Fruit fly (Drosophila melanogaster): ENCODE results near the gene CG4815.

CG4815 gene

dm6 chr3R:27988647-27989430 lies 1.7 kb downstream of the CG4815 start:
- peak; percentile 46; the same call in 1 of the 2 replicates for TF ChIP-seq CG6689 (GFP tag; IDR thresholded peaks at IDR 0.05)
- TF ChIP-seq CG18619 (GFP tag; optimal IDR thresholded peaks at IDR 0.05), result peak; percentile 57
- no peak for TF ChIP-seq jigr1 (GFP tag; IDR thresholded peaks at IDR 0.05)
- peak; percentile 99 for TF ChIP-seq CG15601 (tag; optimal IDR thresholded peaks at IDR 0.05)
- peak; percentile 33 for TF ChIP-seq Hr3 (GFP tag; optimal IDR thresholded peaks at IDR 0.05)
- TF ChIP-seq CG3065 (GFP tag; optimal IDR thresholded peaks at IDR 0.05), result no peak
- TF ChIP-seq Hmx (GFP tag; optimal IDR thresholded peaks at IDR 0.05), result no peak
- TF ChIP-seq CG9727 (GFP tag; optimal IDR thresholded peaks at IDR 0.05), result peak; percentile 53
- TF ChIP-seq CG4707 (GFP tag; optimal IDR thresholded peaks at IDR 0.05), result peak; percentile 80
- no peak for TF ChIP-seq chm (GFP tag; IDR thresholded peaks at IDR 0.05)
- TF ChIP-seq CG10147 (GFP tag; optimal IDR thresholded peaks at IDR 0.05), result no peak
- TF ChIP-seq sim (GFP tag; IDR thresholded peaks at IDR 0.05), result no peak
- TF ChIP-seq Myb (GFP tag; optimal IDR thresholded peaks at IDR 0.05), result peak; percentile 23
- TF ChIP-seq fd102C (GFP tag; optimal IDR thresholded peaks at IDR 0.05), result no peak
- TF ChIP-seq CG15011 (GFP tag; optimal IDR thresholded peaks at IDR 0.05), result no peak
- TF ChIP-seq fd96Cb (tag; optimal IDR thresholded peaks at IDR 0.05), result peak; percentile 31
- no peak for TF ChIP-seq Dp (GFP tag; optimal IDR thresholded peaks at IDR 0.05)
- TF ChIP-seq sqz (GFP tag; optimal IDR thresholded peaks at IDR 0.05), result no peak
- TF ChIP-seq CkIIα-i1 (GFP tag; IDR thresholded peaks at IDR 0.05), result no peak
- peak; percentile 72 for TF ChIP-seq vvl (GFP tag; IDR thresholded peaks at IDR 0.05)
- no peak for TF ChIP-seq CG10654 (GFP tag; optimal IDR thresholded peaks at IDR 0.05)
- TF ChIP-seq wor (GFP tag; IDR thresholded peaks at IDR 0.05), result no peak
- TF ChIP-seq CG11696 (GFP tag; IDR thresholded peaks at IDR 0.05), result no peak
- peak; percentile 60 for TF ChIP-seq Rfx (GFP tag; IDR thresholded peaks at IDR 0.05)
- no peak for TF ChIP-seq MESR4 (GFP tag; optimal IDR thresholded peaks at IDR 0.05)
- no peak for TF ChIP-seq CG14014 (GFP tag; IDR thresholded peaks at IDR 0.05)
- TF ChIP-seq CG34422 (GFP tag; IDR thresholded peaks at IDR 0.05), result peak; percentile 44; the same call in 2 of the 3 replicates
- 0 out of 3 replicates have a peak, but pooled peaks have one; percentile 12 for TF ChIP-seq CG11093 (GFP tag; IDR thresholded peaks at IDR 0.05)
- TF ChIP-seq Sox100B (GFP tag; optimal IDR thresholded peaks at IDR 0.05), result peak; percentile 48
- TF ChIP-seq CG17359 (tag; optimal IDR thresholded peaks at IDR 0.05), result peak; percentile 6
- TF ChIP-seq Dek (tag; optimal IDR thresholded peaks at IDR 0.05), result no peak
- no peak for TF ChIP-seq gro (GFP tag; optimal IDR thresholded peaks at IDR 0.05)
- no peak for TF ChIP-seq CG31388 (GFP tag; optimal IDR thresholded peaks at IDR 0.05)
- peak; percentile 58 for TF ChIP-seq CG1602 (GFP tag; optimal IDR thresholded peaks at IDR 0.05)
- peak; percentile 46 for TF ChIP-seq Drgx (GFP tag; IDR thresholded peaks at IDR 0.05)
- TF ChIP-seq ci (GFP tag; IDR thresholded peaks at IDR 0.05), result peak; percentile 67; the same call in 2 of the 3 replicates
- TF ChIP-seq lov (optimal IDR thresholded peaks at IDR 0.05), result no peak
- 0 out of 3 replicates have a peak, but pooled peaks have one; percentile 32 for TF ChIP-seq lov (GFP tag; IDR thresholded peaks at IDR 0.05)
- peak; percentile 56 for TF ChIP-seq zf30C (GFP tag; optimal IDR thresholded peaks at IDR 0.05)
- peak; percentile 88 for TF ChIP-seq sens (GFP tag)
- TF ChIP-seq nerfin-2 (GFP tag; IDR thresholded peaks at IDR 0.05; ENCODE audit: partially characterized antibody), result no peak
- no peak for TF ChIP-seq Dip2 (GFP tag; IDR thresholded peaks at IDR 0.05)
- peak; percentile 68 for TF ChIP-seq lmd (GFP tag; IDR thresholded peaks at IDR 0.05)
- peak; percentile 28; the same call in 1 of the 2 replicates for TF ChIP-seq sens-2 (GFP tag; IDR thresholded peaks at IDR 0.05)
- TF ChIP-seq bcd (GFP tag; optimal IDR thresholded peaks at IDR 0.05), result peak; percentile 44
- TF ChIP-seq CG1024 (GFP tag; IDR thresholded peaks at IDR 0.05), result no peak
- peak; percentile 15 for TF ChIP-seq CG18599 (GFP tag; optimal IDR thresholded peaks at IDR 0.05)
- TF ChIP-seq CG10543 (GFP tag; optimal IDR thresholded peaks at IDR 0.05), result peak; percentile 7
- TF ChIP-seq sob (GFP tag; IDR thresholded peaks at IDR 0.05), result peak; percentile 18; the same call in 1 of the 2 replicates
- peak; percentile 20 for TF ChIP-seq CG12391 (tag; optimal IDR thresholded peaks at IDR 0.05)
